Fruit fly (Drosophila melanogaster) whole organism: ENCODE results near the gene CG10562.

Experiments used
- CG8478 ChIP-seq: fragments of >200 bp; optimal IDR thresholded peaks from 2 replicates; lab custom pipeline; 2018; ENCODE audit warnings: inconsistent platforms
- Dll ChIP-seq: fragments of >200 bp; optimal IDR thresholded peaks from 2 replicates; lab custom pipeline; 2017
- EcR ChIP-seq, 2 experiments: fragments of >200 bp; optimal IDR thresholded peaks; 2 replicates each; lab custom pipeline; 2017; ENCODE audit warnings: missing biosample characterization in 2 of 2, missing genetic modification characterization in 2 of 2, missing genetic modification reagents in 2 of 2
- pan ChIP-seq: fragments of >200 bp; optimal IDR thresholded peaks from 2 replicates; lab custom pipeline; 2017
- psq ChIP-seq: fragments of >200 bp; optimal IDR thresholded peaks from 2 replicates; lab custom pipeline; 2017
- usp ChIP-seq: fragments of >200 bp; optimal IDR thresholded peaks from 2 replicates; lab custom pipeline; 2017; ENCODE audit warnings: missing biosample characterization, missing genetic modification characterization, mixed read lengths

- no peak for TF ChIP-seq CG8478 (lab: Kevin White, UChicago)
- TF ChIP-seq pan (lab: Kevin White, UChicago) = no peak
- no peak for TF ChIP-seq psq (lab: Kevin White, UChicago)
- no peak for TF ChIP-seq EcR (GFP tag; optimal IDR thresholded peaks at IDR 0.05; lab: Kevin White, UChicago)
- no peak for TF ChIP-seq Dll
- no peak for TF ChIP-seq usp (GFP tag; lab: Kevin White, UChicago)
Measured at dm6 chr3R:25302239-25302638, 20.3 kb downstream of the CG10562 start, which contains the start of gene CG31370.
